Worm (Caenorhabditis elegans) whole organism, L1 larva: ENCODE results near the gene efhc-1.

Experiments
- aha-1 ChIP-seq: fragments of 150-350 bp; optimal IDR thresholded peaks from 2 replicates; lab custom pipeline; 2014; ENCODE audit warnings: missing biosample characterization, missing genetic modification characterization
- alr-1 ChIP-seq: fragments of 200-800 bp; sonication (Bioruptor generic); optimal IDR thresholded peaks from 2 replicates; lab custom pipeline; 2018; ENCODE audit warnings: borderline replicate concordance, mild to moderate bottlenecking, missing genetic modification characterization, missing compliant biosample characterization
- efl-1 ChIP-seq, 4 experiments: fragments of 150-350 bp; optimal IDR thresholded peaks in 3 of 4; peaks in 1 of 4; 1 replicate in 1 of 4; 2 replicates in 3 of 4; lab custom pipeline; 2014; ENCODE audit warnings: missing biosample characterization in 2 of 4, missing genetic modification characterization in 2 of 4, missing genetic modification reagents in 2 of 4
- elt-2 ChIP-seq: sonication (generic microtip); optimal IDR thresholded peaks from 2 replicates; lab custom pipeline; 2016; ENCODE audit warnings: missing genetic modification characterization, mild to moderate bottlenecking, inconsistent platforms, missing compliant biosample characterization, missing genetic modification reagents
- fkh-4 ChIP-seq: sonication (generic microtip); optimal IDR thresholded peaks from 2 replicates; lab custom pipeline; 2016; ENCODE audit warnings: missing compliant biosample characterization, missing genetic modification characterization, borderline replicate concordance
- nhr-84 ChIP-seq: sonication (generic microtip); optimal IDR thresholded peaks from 2 replicates; lab custom pipeline; 2017; ENCODE audit warnings: missing biosample characterization, missing genetic modification characterization
- pqm-1 ChIP-seq: sonication (generic microtip); optimal IDR thresholded peaks from 3 replicates; lab custom pipeline; 2017; ENCODE audit warnings: missing biosample characterization, missing genetic modification characterization
- zag-1 ChIP-seq: fragments of 150-350 bp; optimal IDR thresholded peaks from 2 replicates; lab custom pipeline; 2014; ENCODE audit warnings: missing biosample characterization, missing genetic modification characterization

ce11 chrX:10353857-10354256 is 4.3 kb upstream of the efhc-1 start:
- TF ChIP-seq alr-1 (tag; lab: Kevin White, UChicago) (no peak), aha-1 (tag; lab: Kevin White, UChicago) (no peak), fkh-4 (tag; lab: Kevin White, UChicago) (no peak), pqm-1 (tag; lab: Kevin White, UChicago) (no peak), efl-1 (optimal IDR thresholded peaks at IDR 0.05; lab: Kevin White, UChicago) (no peak), efl-1 (GFP tag; optimal IDR thresholded peaks at IDR 0.05 in 1 of 2; lab: Kevin White, UChicago) (no peak), elt-2 (no peak), nhr-84 (tag; lab: Kevin White, UChicago) (no peak), zag-1 (tag; lab: Kevin White, UChicago) (no peak)
